Worm (Caenorhabditis elegans): ENCODE measurements around the gene F32D8.4.

- TF ChIP-seq ama-1 (optimal IDR thresholded peaks at IDR 0.05) = no peak
- no peak for TF ChIP-seq ceh-9 (tag; optimal IDR thresholded peaks at IDR 0.05)
- TF ChIP-seq tbx-2 (tag; optimal IDR thresholded peaks at IDR 0.05) = no peak
- TF ChIP-seq K02D7.2 (tag; optimal IDR thresholded peaks at IDR 0.05) = no peak
- no peak for TF ChIP-seq lin-11 (tag; optimal IDR thresholded peaks at IDR 0.05)
- TF ChIP-seq ahr-1 (tag; optimal IDR thresholded peaks at IDR 0.05) = no peak
- TF ChIP-seq nfya-1 (tag; optimal IDR thresholded peaks at IDR 0.05) = no peak
These were observed 3.3 kb upstream of the F32D8.4 start for ce11 chrV:10896706-10897105.
